Worm (Caenorhabditis elegans): Measurements from ENCODE around the gene srw-130.

Gene srw-130

ce11 chrV:3535260-3535659 is 13.4 kb downstream of the srw-130 start, which contains the start of gene nhr-221:
Gene nhr-221 (minus strand): TSS chrV:3535360.
- no peak for TF ChIP-seq nhr-12 (tag; optimal IDR thresholded peaks at IDR 0.05)
- TF ChIP-seq unc-39 (tag; optimal IDR thresholded peaks at IDR 0.05) = no peak
- TF ChIP-seq ceh-82 (tag; optimal IDR thresholded peaks at IDR 0.05) = no peak
- TF ChIP-seq sem-4 (tag; optimal IDR thresholded peaks at IDR 0.05) = no peak
- TF ChIP-seq Y55F3AM.14 (GFP tag; optimal IDR thresholded peaks at IDR 0.05) = no peak
- TF ChIP-seq nhr-237 (tag; optimal IDR thresholded peaks at IDR 0.05) = no peak
- TF ChIP-seq nhr-129 (tag; optimal IDR thresholded peaks at IDR 0.05) = no peak
- TF ChIP-seq alr-1 (tag; optimal IDR thresholded peaks at IDR 0.05) = no peak
- TF ChIP-seq sma-9 (GFP tag; optimal IDR thresholded peaks at IDR 0.05) = no peak
- TF ChIP-seq sma-9 (tag; optimal IDR thresholded peaks at IDR 0.05) = no peak

ce11 chrV:3530403-3530802 is 18.3 kb downstream of the srw-130 start, which contains the start of gene srbc-66:
Gene srbc-66 (plus strand): TSS chrV:3530703.
- TF ChIP-seq sma-3 (GFP tag; optimal IDR thresholded peaks at IDR 0.05) = no peak
- no peak for TF ChIP-seq nhr-6 (tag; optimal IDR thresholded peaks at IDR 0.05)
- no peak for TF ChIP-seq egl-27 (tag; optimal IDR thresholded peaks at IDR 0.05)
- no peak for TF ChIP-seq gmeb-1 (tag; optimal IDR thresholded peaks at IDR 0.05)
- no peak for TF ChIP-seq mbf-1 (tag; optimal IDR thresholded peaks at IDR 0.05)
- TF ChIP-seq skn-1 (tag; optimal IDR thresholded peaks at IDR 0.05) = no peak
- no peak for TF ChIP-seq ceh-16 (tag; optimal IDR thresholded peaks at IDR 0.05)
- TF ChIP-seq unc-62 (GFP tag; optimal IDR thresholded peaks at IDR 0.05) = no peak
- no peak for TF ChIP-seq Y55F3AM.14 (GFP tag; optimal IDR thresholded peaks at IDR 0.05)
- TF ChIP-seq R02D3.7 (tag; optimal IDR thresholded peaks at IDR 0.05) = no peak
- no peak for TF ChIP-seq lin-11 (tag; optimal IDR thresholded peaks at IDR 0.05)

DNA sequence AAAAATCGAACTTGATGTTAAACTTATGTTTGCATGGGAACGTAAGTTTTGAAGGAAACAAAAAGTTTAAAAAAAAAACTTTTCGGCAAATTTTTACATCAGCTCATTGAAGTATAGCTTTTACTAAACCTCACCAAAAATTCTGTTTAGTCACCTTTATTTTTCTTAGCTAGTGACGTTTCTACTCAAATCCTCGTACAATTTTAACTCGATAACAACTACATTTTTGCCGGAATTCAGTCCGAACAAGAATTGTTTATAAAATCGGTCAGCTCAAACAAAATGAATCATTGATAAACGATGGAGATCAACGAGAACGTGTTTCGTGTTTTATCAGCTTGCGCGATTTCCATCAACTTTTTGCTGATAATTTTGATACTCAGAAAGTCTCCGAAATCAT is 21.8 kb downstream of the srw-130 start, which contains the start of gene str-260:
Gene str-260, plus strand, starts transcription at position 301 of the 400 bp plus-strand sequence.
- TF ChIP-seq sma-3 (GFP tag; optimal IDR thresholded peaks at IDR 0.05) (no peak), nhr-10 (tag; optimal IDR thresholded peaks at IDR 0.05) (no peak), unc-55 (GFP tag; optimal IDR thresholded peaks at IDR 0.05) (no peak), sem-4 (tag; optimal IDR thresholded peaks at IDR 0.05) (no peak), unc-39 (tag; optimal IDR thresholded peaks at IDR 0.05) (no peak), peb-1 (tag; optimal IDR thresholded peaks at IDR 0.05) (no peak), snpc-4 (tag; optimal IDR thresholded peaks at IDR 0.05) (no peak), lsy-2 (tag; optimal IDR thresholded peaks at IDR 0.05) (no peak), elt-1 (tag; optimal IDR thresholded peaks at IDR 0.05) (no peak), gmeb-1 (tag; optimal IDR thresholded peaks at IDR 0.05) (no peak), nhr-11 (tag; optimal IDR thresholded peaks at IDR 0.05) (no peak), blmp-1 (tag; optimal IDR thresholded peaks at IDR 0.05; ENCODE audit: insufficient read depth) (no peak), nhr-129 (tag; optimal IDR thresholded peaks at IDR 0.05) (no peak), ztf-11 (tag; optimal IDR thresholded peaks at IDR 0.05) (no peak), nhr-77 (tag; optimal IDR thresholded peaks at IDR 0.05) (no peak)

DNA sequence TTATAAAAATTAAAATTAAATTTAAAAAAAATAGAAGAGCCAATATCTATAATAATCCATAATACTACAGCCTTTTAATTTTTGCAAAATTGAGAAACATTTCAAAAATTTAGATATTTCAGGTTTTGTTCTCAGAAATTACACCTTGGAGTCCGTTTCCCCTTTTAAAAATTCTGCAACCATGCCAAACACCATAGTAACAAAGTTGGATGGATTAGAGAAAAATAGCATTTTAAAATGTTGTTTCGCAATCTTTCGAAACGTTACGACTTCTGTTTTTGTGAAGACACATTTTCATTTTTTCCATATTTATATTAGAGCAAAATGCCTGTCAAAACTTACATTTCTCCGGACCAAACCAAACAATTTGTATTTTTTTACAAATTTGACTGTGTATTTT is 23.7 kb downstream of the srw-130 start, which contains the start of gene T24A6.7:
Gene T24A6.7, plus strand, starts transcription at position 301 of the 400 bp plus-strand sequence.
- TF ChIP-seq ztf-1 (GFP tag; conservative IDR thresholded peaks at IDR 0.05) (no peak), C34F6.9 (tag; optimal IDR thresholded peaks at IDR 0.05) (no peak), peb-1 (tag; optimal IDR thresholded peaks at IDR 0.05) (no peak), lin-13 (GFP tag; optimal IDR thresholded peaks at IDR 0.05) (no peak), zag-1 (tag; optimal IDR thresholded peaks at IDR 0.05) (no peak), snpc-4 (tag; optimal IDR thresholded peaks at IDR 0.05) (no peak), sma-9 (GFP tag; optimal IDR thresholded peaks at IDR 0.05) (no peak), sma-9 (tag; optimal IDR thresholded peaks at IDR 0.05) (no peak), aly-2 (tag; optimal IDR thresholded peaks at IDR 0.05) (no peak), mab-5 (tag; optimal IDR thresholded peaks at IDR 0.05) (no peak), gmeb-1 (tag; optimal IDR thresholded peaks at IDR 0.05) (no peak), unc-55 (GFP tag; optimal IDR thresholded peaks at IDR 0.05) (no peak)

ce11 chrV:3523262-3523661 is 25.4 kb downstream of the srw-130 start, which contains the start of gene irg-1:
Gene irg-1 (plus strand): TSS chrV:3523587.
- TF ChIP-seq egl-27 (tag; optimal IDR thresholded peaks at IDR 0.05) = no peak
- no peak for TF ChIP-seq sma-9 (GFP tag; optimal IDR thresholded peaks at IDR 0.05)
- no peak for TF ChIP-seq sma-9 (tag; optimal IDR thresholded peaks at IDR 0.05)
- no peak for TF ChIP-seq mab-5 (tag; optimal IDR thresholded peaks at IDR 0.05)
- no peak for TF ChIP-seq nhr-6 (tag; optimal IDR thresholded peaks at IDR 0.05)
- no peak for TF ChIP-seq R02D3.7 (tag; optimal IDR thresholded peaks at IDR 0.05)
- TF ChIP-seq lin-39 (tag; optimal IDR thresholded peaks at IDR 0.05) = no peak
- TF ChIP-seq blmp-1 (tag; optimal IDR thresholded peaks at IDR 0.05; ENCODE audit: insufficient read depth) = no peak
- TF ChIP-seq elt-3 (tag; optimal IDR thresholded peaks at IDR 0.05) = no peak
- no peak for TF ChIP-seq lin-13 (GFP tag; optimal IDR thresholded peaks at IDR 0.05)
- no peak for TF ChIP-seq ztf-11 (tag; optimal IDR thresholded peaks at IDR 0.05)
- no peak for TF ChIP-seq nhr-10 (tag; optimal IDR thresholded peaks at IDR 0.05)
- no peak for TF ChIP-seq nhr-23 (tag; optimal IDR thresholded peaks at IDR 0.05)
- no peak for TF ChIP-seq dmd-4 (tag; optimal IDR thresholded peaks at IDR 0.05)
- no peak for TF ChIP-seq peb-1 (tag; optimal IDR thresholded peaks at IDR 0.05)
- no peak for TF ChIP-seq C34F6.9 (tag; optimal IDR thresholded peaks at IDR 0.05)

Measured in whole organism, L2 larva.